Worm (Caenorhabditis elegans) whole organism, L4/young adult: ENCODE data around the gene bath-46.

ENCODE experiments used
- W03F9.2 ChIP-seq: fragments of 150-350 bp; optimal IDR thresholded peaks from 2 replicates; lab custom pipeline; 2014; ENCODE audit warnings: missing biosample characterization, missing genetic modification characterization
- him-1 ChIP-seq: sonication (generic microtip); optimal IDR thresholded peaks from 2 replicates; lab custom pipeline; 2016; ENCODE audit warnings: missing genotype, missing genetic modification reagents, missing genetic modification characterization, missing compliant biosample characterization

DNA sequence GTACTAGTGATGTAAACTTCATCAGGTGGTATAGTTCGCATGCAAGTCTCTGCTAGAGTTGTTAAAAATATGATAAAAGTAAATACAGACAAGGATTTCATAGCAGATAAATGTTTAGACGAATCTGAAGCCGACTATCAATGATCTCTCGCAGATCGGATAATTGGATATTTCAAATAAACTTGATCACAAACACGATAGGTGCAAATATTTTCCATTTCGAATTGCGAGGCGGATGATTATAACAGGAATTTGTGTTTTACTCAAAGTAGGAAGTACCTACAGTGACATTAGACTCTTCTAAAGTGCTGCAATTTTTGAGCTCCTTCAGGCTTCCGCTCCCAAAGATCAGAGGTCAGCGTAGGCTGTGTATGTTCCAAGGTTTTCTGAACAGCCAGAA is 7.9 kb upstream of the bath-46 start, which contains the start of gene T07H3.7:
- TF ChIP-seq him-1 (tag; lab: Kevin White, UChicago), result no peak
- no peak for TF ChIP-seq W03F9.2 (tag; lab: Kevin White, UChicago)
